Fruit fly (Drosophila melanogaster) whole organism, embryonic: ENCODE measurements around the gene CG12947.
A peak's percentile ranks its signal among the peaks of the same experiment; 100 is the strongest.

ENCODE experiments used
- Adf1 ChIP-seq: fragments of 200-800 bp; sonication (Bioruptor generic); IDR thresholded peaks from 2 replicates; pipeline ENCODE4 v1.3.6; 2022; ENCODE audit warnings: missing biosample characterization, missing genetic modification characterization
- Awh ChIP-seq: fragments of 200-800 bp; sonication (Bioruptor generic); IDR thresholded peaks from 2 replicates; pipeline ENCODE4, ENCODE4 v1.3.6; 2022; ENCODE audit warnings: missing biosample characterization, missing genetic modification characterization
- CG11504 ChIP-seq: fragments of 200-800 bp; sonication (Bioruptor generic); optimal IDR thresholded peaks from 3 replicates; lab custom pipeline; 2019; ENCODE audit warnings: missing biosample characterization, mild to moderate bottlenecking, missing genetic modification characterization, moderate library complexity
- CG11696 ChIP-seq: fragments of 200-800 bp; sonication (Bioruptor generic); IDR thresholded peaks from 2 replicates; pipeline ENCODE4 v1.3.6; 2022; ENCODE audit warnings: missing biosample characterization, missing genetic modification characterization
- CG12104 ChIP-seq: fragments of 200-800 bp; sonication (Bioruptor generic); optimal IDR thresholded peaks from 3 replicates; lab custom pipeline; 2016; ENCODE audit warnings: missing biosample characterization, missing genetic modification characterization
- CG12659 ChIP-seq: fragments of 200-800 bp; sonication (Bioruptor generic); optimal IDR thresholded peaks from 3 replicates; lab custom pipeline; 2017; ENCODE audit warnings: mild to moderate bottlenecking, missing biosample characterization, missing genetic modification reagents, missing genetic modification characterization
- CG13287 ChIP-seq: fragments of 200-800 bp; sonication (Bioruptor generic); IDR thresholded peaks from 2 replicates; pipeline ENCODE4 v1.3.6; 2022; ENCODE audit warnings: missing biosample characterization, missing genetic modification characterization; ENCODE audit not compliant: partially characterized antibody
- CG13424 ChIP-seq: fragments of 200-800 bp; sonication (Bioruptor generic); optimal IDR thresholded peaks from 2 replicates; lab custom pipeline; 2019; ENCODE audit warnings: missing biosample characterization, mild to moderate bottlenecking, missing genetic modification characterization, moderate library complexity
- CG1529 ChIP-seq: fragments of 200-800 bp; sonication (Bioruptor generic); optimal IDR thresholded peaks from 3 replicates; lab custom pipeline; 2018; ENCODE audit warnings: missing biosample characterization, missing genetic modification characterization
- CG1792 ChIP-seq: fragments of 200-800 bp; sonication (Bioruptor generic); optimal IDR thresholded peaks from 2 replicates; lab custom pipeline; 2016; ENCODE audit warnings: missing biosample characterization, missing genetic modification characterization
- CG18476 ChIP-seq: fragments of 200-800 bp; sonication (Bioruptor generic); optimal IDR thresholded peaks from 2 replicates; lab custom pipeline; 2016; ENCODE audit warnings: missing biosample characterization, mild to moderate bottlenecking, missing genetic modification characterization
- CG2678 ChIP-seq: fragments of 200-800 bp; sonication (Bioruptor generic); optimal IDR thresholded peaks from 3 replicates; lab custom pipeline; 2019; ENCODE audit warnings: missing biosample characterization, mild to moderate bottlenecking, missing genetic modification characterization, moderate library complexity
- CG6854 ChIP-seq: fragments of 200-800 bp; sonication (Bioruptor generic); optimal IDR thresholded peaks from 3 replicates; lab custom pipeline; 2017; ENCODE audit warnings: missing biosample characterization, mild to moderate bottlenecking, missing genetic modification characterization
- CG7357 ChIP-seq: fragments of 200-800 bp; sonication (Bioruptor generic); IDR thresholded peaks from 3 replicates; pipeline ENCODE4 v1.3.6; 2022; ENCODE audit warnings: missing biosample characterization, missing genetic modification characterization
- CG8290 ChIP-seq, 3 experiments: fragments of 200-800 bp; sonication (Bioruptor generic); optimal IDR thresholded peaks; 2 replicates each; lab custom pipeline; 2016 to 2019; ENCODE audit warnings: missing biosample characterization in 3 of 3, missing genetic modification characterization in 3 of 3, mild to moderate bottlenecking in 2 of 3, moderate library complexity in 1 of 3
- CG8388 ChIP-seq: fragments of 200-800 bp; sonication (Bioruptor generic); optimal IDR thresholded peaks from 2 replicates; lab custom pipeline; 2019; ENCODE audit warnings: missing biosample characterization, mild to moderate bottlenecking, missing genetic modification characterization, moderate library complexity
- Chrac-16 ChIP-seq: fragments of 200-800 bp; sonication (Bioruptor generic); optimal IDR thresholded peaks from 3 replicates; lab custom pipeline; 2016; ENCODE audit warnings: missing biosample characterization, missing genetic modification characterization
- D19A ChIP-seq: fragments of 200-800 bp; optimal IDR thresholded peaks from 3 replicates; lab custom pipeline; 2019; ENCODE audit warnings: missing biosample characterization, mild to moderate bottlenecking, missing genetic modification characterization, moderate library complexity
- HmgZ ChIP-seq: fragments of 200-800 bp; sonication (Bioruptor generic); optimal IDR thresholded peaks from 2 replicates; lab custom pipeline; 2018; ENCODE audit warnings: missing biosample characterization, mild to moderate bottlenecking, missing genetic modification characterization
- Lim3 ChIP-seq: fragments of 200-800 bp; sonication (Bioruptor generic); IDR thresholded peaks from 2 replicates; pipeline ENCODE4 v1.3.6; 2022; ENCODE audit warnings: missing biosample characterization, missing genetic modification characterization
- MTF-1 ChIP-seq: fragments of 200-800 bp; sonication (Bioruptor generic); optimal IDR thresholded peaks from 2 replicates; lab custom pipeline; 2018; ENCODE audit warnings: missing biosample characterization, mild to moderate bottlenecking, missing genetic modification characterization, borderline replicate concordance
- Mad ChIP-seq: fragments of 200-800 bp; sonication (Bioruptor generic); optimal IDR thresholded peaks from 2 replicates; lab custom pipeline; 2016; ENCODE audit warnings: missing biosample characterization, missing genetic modification characterization
- NC2β ChIP-seq: fragments of 200-800 bp; sonication (Bioruptor generic); optimal IDR thresholded peaks from 2 replicates; lab custom pipeline; 2016; ENCODE audit warnings: missing biosample characterization, missing genetic modification characterization
- Oaz ChIP-seq: fragments of 200-800 bp; sonication (Bioruptor generic); IDR thresholded peaks from 2 replicates; pipeline ENCODE4 v1.3.6; 2022; ENCODE audit warnings: missing biosample characterization, missing genetic modification characterization
- Poxn ChIP-seq: fragments of 200-800 bp; sonication (Bioruptor generic); IDR thresholded peaks from 2 replicates; pipeline ENCODE4 v1.3.6; 2022; ENCODE audit warnings: missing biosample characterization, missing genetic modification characterization
- Trl ChIP-seq, 3 experiments: fragments of >200 bp in 2 of 3; fragments of 200-800 bp in 1 of 3; sonication (Bioruptor generic) in 1 of 3; optimal IDR thresholded peaks; 2 replicates in 1 of 3; 3 replicates in 2 of 3; lab custom pipeline; 2016 to 2017; ENCODE audit warnings: missing biosample characterization in 1 of 3, missing genetic modification characterization in 1 of 3
- aop ChIP-seq: fragments of 200-800 bp; sonication (Bioruptor generic); IDR thresholded peaks from 2 replicates; pipeline ENCODE4 v1.3.6; 2022; ENCODE audit warnings: missing biosample characterization, missing genetic modification characterization
- bsh ChIP-seq, 2 experiments: fragments of 200-800 bp; sonication (Bioruptor generic); optimal IDR thresholded peaks; 2 replicates each; lab custom pipeline; 2017 to 2018; ENCODE audit warnings: mild to moderate bottlenecking in 2 of 2, missing biosample characterization in 2 of 2, missing genetic modification characterization in 2 of 2, moderate library complexity in 1 of 2
- cg ChIP-seq: fragments of 200-800 bp; sonication (Bioruptor generic); optimal IDR thresholded peaks from 3 replicates; lab custom pipeline; 2019; ENCODE audit warnings: missing biosample characterization, mild to moderate bottlenecking, missing genetic modification characterization, moderate library complexity
- crp ChIP-seq, 2 experiments: fragments of 200-800 bp; sonication (Bioruptor generic); optimal IDR thresholded peaks; 2 replicates in 1 of 2; 3 replicates in 1 of 2; lab custom pipeline; 2017; ENCODE audit warnings: missing biosample characterization in 2 of 2, missing genetic modification characterization in 2 of 2, mild to moderate bottlenecking in 1 of 2, moderate library complexity in 1 of 2
- disco-r ChIP-seq: fragments of 200-800 bp; sonication (Bioruptor generic); optimal IDR thresholded peaks from 2 replicates; lab custom pipeline; 2016; ENCODE audit warnings: missing biosample characterization, missing genetic modification characterization
- dysf ChIP-seq: fragments of 200-800 bp; sonication (Bioruptor generic); IDR thresholded peaks from 3 replicates; pipeline ENCODE4 v1.3.6; 2022; ENCODE audit warnings: missing biosample characterization, missing genetic modification characterization
- fd102C ChIP-seq: fragments of 200-800 bp; sonication (Bioruptor generic); optimal IDR thresholded peaks from 2 replicates; lab custom pipeline; 2018; ENCODE audit warnings: missing biosample characterization, mild to moderate bottlenecking, missing genetic modification characterization, moderate library complexity
- ftz-f1 ChIP-seq: fragments of 200-800 bp; sonication (Bioruptor generic); optimal IDR thresholded peaks from 2 replicates; lab custom pipeline; 2016; ENCODE audit warnings: missing biosample characterization, missing genetic modification characterization
- gce ChIP-seq: fragments of 200-800 bp; sonication (Bioruptor generic); IDR thresholded peaks from 3 replicates; pipeline ENCODE4 v1.3.6; 2022; ENCODE audit warnings: missing biosample characterization, missing genetic modification characterization
- gem ChIP-seq: fragments of 200-800 bp; sonication (Bioruptor generic); optimal IDR thresholded peaks from 2 replicates; lab custom pipeline; 2019; ENCODE audit warnings: missing biosample characterization, mild to moderate bottlenecking, missing genetic modification characterization, moderate library complexity
- hkb ChIP-seq, 2 experiments: fragments of 200-800 bp in 1 of 2; fragments of >200 bp in 1 of 2; sonication (Bioruptor generic) in 1 of 2; IDR thresholded peaks in 1 of 2; optimal IDR thresholded peaks in 1 of 2; 2 replicates each; pipeline versions ENCODE4 v1.3.6 to Lab custom; 2017 to 2022; ENCODE audit warnings: missing biosample characterization in 1 of 2, missing genetic modification characterization in 1 of 2
- mam ChIP-seq: fragments of 200-800 bp; sonication (Bioruptor generic); optimal IDR thresholded peaks from 3 replicates; lab custom pipeline; 2016; ENCODE audit warnings: missing biosample characterization, missing genetic modification characterization
- mirr ChIP-seq: fragments of 200-800 bp; sonication (Bioruptor generic); optimal IDR thresholded peaks from 3 replicates; lab custom pipeline; 2018; ENCODE audit warnings: missing biosample characterization, mild to moderate bottlenecking, missing genetic modification characterization
- nau ChIP-seq: fragments of 200-800 bp; sonication (Bioruptor generic); optimal IDR thresholded peaks from 3 replicates; lab custom pipeline; 2017; ENCODE audit warnings: missing biosample characterization, mild to moderate bottlenecking, missing genetic modification characterization, missing genetic modification reagents
- pb ChIP-seq: fragments of 200-800 bp; sonication (Bioruptor generic); optimal IDR thresholded peaks from 3 replicates; lab custom pipeline; 2016; ENCODE audit warnings: missing biosample characterization, missing genetic modification characterization
- ro ChIP-seq: fragments of 200-800 bp; sonication (Bioruptor generic); IDR thresholded peaks from 2 replicates; pipeline ENCODE4 v1.3.6; 2022; ENCODE audit warnings: missing biosample characterization, missing genetic modification characterization
- scrt ChIP-seq: fragments of 200-800 bp; sonication (Bioruptor generic); optimal IDR thresholded peaks from 2 replicates; lab custom pipeline; 2018; ENCODE audit warnings: missing biosample characterization, mild to moderate bottlenecking, missing genetic modification characterization, moderate library complexity
- toy ChIP-seq: fragments of 200-800 bp; sonication (Bioruptor generic); IDR thresholded peaks from 2 replicates; pipeline ENCODE4 v1.3.6; 2022; ENCODE audit warnings: missing biosample characterization, missing genetic modification characterization
- twi ChIP-seq: fragments of 200-800 bp; optimal IDR thresholded peaks from 2 replicates; lab custom pipeline; 2019; ENCODE audit warnings: missing biosample characterization, mild to moderate bottlenecking, missing genetic modification characterization, moderate library complexity
- unpg ChIP-seq: fragments of 200-800 bp; sonication (Bioruptor generic); optimal IDR thresholded peaks from 3 replicates; lab custom pipeline; 2018; ENCODE audit warnings: missing biosample characterization, mild to moderate bottlenecking, missing genetic modification characterization, moderate library complexity
- zf30C ChIP-seq: fragments of 200-800 bp; sonication (Bioruptor generic); optimal IDR thresholded peaks from 3 replicates; lab custom pipeline; 2018; ENCODE audit warnings: missing biosample characterization, mild to moderate bottlenecking, missing genetic modification characterization

CG12947 gene

DNA sequence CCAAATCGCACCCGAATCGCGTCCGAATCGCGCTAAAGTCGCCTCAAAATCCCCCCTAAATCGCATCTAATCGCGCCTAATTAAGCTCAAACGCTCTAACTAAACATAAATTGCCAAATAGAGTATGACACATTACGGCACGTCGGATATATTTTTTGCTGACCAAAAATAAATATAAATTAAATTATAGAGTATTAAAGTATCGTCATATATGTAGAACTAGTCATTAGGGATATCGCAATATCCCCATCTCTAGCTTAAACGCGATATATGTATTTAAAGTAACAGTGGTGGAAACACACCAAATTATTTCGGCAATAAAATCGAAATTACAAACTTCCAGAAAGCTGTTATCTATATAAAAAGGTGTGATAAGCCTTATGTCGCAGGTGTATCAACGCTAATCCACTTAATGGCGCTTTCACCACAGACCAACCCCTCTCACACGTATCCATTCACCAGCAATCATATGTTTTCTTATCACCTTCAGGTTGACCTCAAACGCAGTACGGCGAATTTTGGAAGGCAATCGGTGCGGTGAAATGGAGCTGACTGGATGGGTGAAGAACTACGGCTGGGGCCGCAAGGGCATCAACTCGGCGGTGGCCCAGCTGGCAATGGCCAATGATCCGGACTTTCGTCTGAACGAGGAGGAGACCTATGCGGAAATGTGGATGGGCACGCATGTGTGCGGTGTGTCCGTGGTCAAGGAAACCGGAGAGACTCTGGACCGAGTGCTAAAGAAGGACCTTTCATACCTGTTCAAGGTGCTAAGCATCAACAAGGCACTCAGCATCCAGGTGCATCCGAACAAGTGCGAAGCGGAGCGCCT, 20.3 kb upstream of the CG12947 start, which contains the start of gene Mpi (continued):
- TF ChIP-seq Trl (optimal IDR thresholded peaks at IDR 0.05; lab: Kevin White, UChicago) = no peak
- TF ChIP-seq Trl (GFP tag; optimal IDR thresholded peaks at IDR 0.05; lab: Kevin White, UChicago) = no peak
- no peak for TF ChIP-seq CG18476 (GFP tag; lab: Kevin White, UChicago)
- TF ChIP-seq fd102C = no peak
- no peak for TF ChIP-seq gem (tag; lab: Kevin White, UChicago)
- peak; percentile 100 for TF ChIP-seq D19A (tag; lab: Kevin White, UChicago)
- TF ChIP-seq CG11504 (tag; lab: Kevin White, UChicago) = no peak
- no peak for TF ChIP-seq CG8388 (GFP tag; lab: Kevin White, UChicago)
- TF ChIP-seq twi (tag; lab: Kevin White, UChicago) = no peak
- peak; percentile 89 for TF ChIP-seq CG7357 (GFP tag; lab: Robert Waterston, UW)
- peak in 1 of 2 experiments; percentile 42 for TF ChIP-seq bsh (GFP tag; optimal IDR thresholded peaks at IDR 0.05; lab: Kevin White, UChicago)
- no peak for TF ChIP-seq CG11696 (GFP tag; lab: Robert Waterston, UW)
- no peak for TF ChIP-seq CG1529 (GFP tag; lab: Kevin White, UChicago)
- TF ChIP-seq mam (GFP tag; lab: Kevin White, UChicago) = no peak
- peak; percentile 69 for TF ChIP-seq CG13287
- TF ChIP-seq Mad (GFP tag; lab: Kevin White, UChicago) = no peak
- peak; percentile 37 for TF ChIP-seq HmgZ (tag; lab: Kevin White, UChicago)
- TF ChIP-seq gce (GFP tag; lab: Robert Waterston, UW) = no peak
- TF ChIP-seq Adf1 (GFP tag; lab: Robert Waterston, UW) = no peak
- no peak for TF ChIP-seq ro (GFP tag; lab: Robert Waterston, UW)
- TF ChIP-seq CG13424 (tag; lab: Kevin White, UChicago) = peak; percentile 49
- TF ChIP-seq pb (GFP tag; lab: Kevin White, UChicago) = no peak
- TF ChIP-seq disco-r (GFP tag; lab: Kevin White, UChicago) = no peak
- no peak for TF ChIP-seq zf30C
- TF ChIP-seq cg = no peak
- TF ChIP-seq unpg (GFP tag; lab: Kevin White, UChicago) = no peak
- peak; percentile 62 for TF ChIP-seq CG12659
- TF ChIP-seq Chrac-16 (GFP tag; lab: Kevin White, UChicago) = peak; percentile 21
- no peak for TF ChIP-seq NC2β (GFP tag; lab: Kevin White, UChicago)
- TF ChIP-seq CG6854 (GFP tag; lab: Kevin White, UChicago) = peak; percentile 8
- peak; percentile 71 for TF ChIP-seq ftz-f1 (GFP tag; lab: Kevin White, UChicago)
- TF ChIP-seq Lim3 (GFP tag; lab: Robert Waterston, UW) = no peak
- TF ChIP-seq aop = no peak
- TF ChIP-seq CG8290 (GFP tag; optimal IDR thresholded peaks at IDR 0.05; lab: Kevin White, UChicago) = no peak
- TF ChIP-seq CG8290 (tag; optimal IDR thresholded peaks at IDR 0.05; lab: Kevin White, UChicago) = no peak
- TF ChIP-seq MTF-1 = no peak
- TF ChIP-seq Poxn (GFP tag; lab: Robert Waterston, UW) = no peak
- TF ChIP-seq CG12104 (GFP tag; lab: Kevin White, UChicago) = no peak
- TF ChIP-seq CG1792 (GFP tag; lab: Kevin White, UChicago) = no peak
- TF ChIP-seq hkb (optimal IDR thresholded peaks at IDR 0.05; lab: Kevin White, UChicago) = no peak
- 0 out of 2 replicates have a peak, but pooled peaks have one; percentile 25 for TF ChIP-seq hkb (GFP tag; IDR thresholded peaks at IDR 0.05; lab: Robert Waterston, UW)
- TF ChIP-seq dysf (GFP tag; lab: Robert Waterston, UW) = peak; percentile 17; the same call in 1 of the 3 replicates
- TF ChIP-seq Oaz (GFP tag; lab: Robert Waterston, UW) = no peak
- no peak for TF ChIP-seq nau
- no peak for TF ChIP-seq toy (GFP tag; lab: Robert Waterston, UW)
- no peak for TF ChIP-seq scrt (GFP tag; lab: Kevin White, UChicago)
- TF ChIP-seq Awh = no peak
- no peak for TF ChIP-seq mirr
- peak in 1 of 2 experiments; percentile 79 for TF ChIP-seq crp (GFP tag; optimal IDR thresholded peaks at IDR 0.05; lab: Kevin White, UChicago)
- TF ChIP-seq CG2678 (tag; lab: Kevin White, UChicago) = no peak
